Worm (Caenorhabditis elegans): ENCODE data around the gene F17H10.2.

Gene F17H10.2

DNA sequence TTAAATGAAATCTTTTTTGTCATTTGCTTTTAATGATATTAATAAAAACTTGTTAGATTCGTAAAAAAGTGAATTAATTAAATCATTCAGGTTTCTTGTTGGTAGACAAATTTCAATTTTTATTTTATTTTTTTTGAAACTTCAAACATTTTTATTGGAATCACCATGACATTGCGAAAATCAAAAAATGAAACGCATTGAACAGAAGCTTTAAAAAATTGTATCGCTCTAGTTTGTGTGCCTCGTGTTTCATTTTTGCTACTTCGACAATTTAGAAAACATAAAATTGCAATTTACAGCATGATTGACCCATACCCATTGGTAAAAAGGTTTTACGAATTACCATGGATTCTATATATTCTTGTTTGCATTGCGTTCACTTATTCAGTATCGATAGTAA, 29.3 kb upstream of the F17H10.2 start, which contains the start of gene R03G8.1:
TSS of gene R03G8.1 (plus strand) at position 301 of the 400 bp plus-strand sequence.
- no peak for TF ChIP-seq mec-3 (tag; optimal IDR thresholded peaks at IDR 0.05; ENCODE audit: borderline replicate concordance)
- TF ChIP-seq fax-1 (tag; optimal IDR thresholded peaks at IDR 0.05), result no peak
- TF ChIP-seq hlh-6 (tag; optimal IDR thresholded peaks at IDR 0.05), result no peak

DNA sequence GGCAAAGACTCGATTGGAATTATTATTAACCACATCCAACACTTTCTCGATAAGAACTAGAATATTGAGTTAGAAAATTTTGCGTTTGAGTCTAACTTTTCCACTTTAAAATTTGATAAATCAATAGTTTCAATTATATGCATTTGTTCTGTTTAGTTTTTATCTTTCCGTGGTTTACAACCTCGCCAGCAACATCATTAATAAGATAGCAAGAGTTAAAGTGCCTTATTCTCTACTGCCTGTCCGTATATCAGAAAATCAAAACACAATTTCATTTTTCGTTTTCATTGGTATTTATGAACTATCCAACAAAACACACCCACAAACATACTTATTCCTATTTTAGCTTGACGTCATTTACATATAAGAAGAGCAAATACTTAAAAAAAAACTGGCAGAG, 25.0 kb upstream of the F17H10.2 start:
- TF ChIP-seq fkh-10 (GFP tag; optimal IDR thresholded peaks at IDR 0.05) (no peak), ceh-34 (tag; optimal IDR thresholded peaks at IDR 0.05) (no peak), tbx-2 (tag; optimal IDR thresholded peaks at IDR 0.05) (no peak), ceh-24 (tag; optimal IDR thresholded peaks at IDR 0.05) (no peak)

DNA sequence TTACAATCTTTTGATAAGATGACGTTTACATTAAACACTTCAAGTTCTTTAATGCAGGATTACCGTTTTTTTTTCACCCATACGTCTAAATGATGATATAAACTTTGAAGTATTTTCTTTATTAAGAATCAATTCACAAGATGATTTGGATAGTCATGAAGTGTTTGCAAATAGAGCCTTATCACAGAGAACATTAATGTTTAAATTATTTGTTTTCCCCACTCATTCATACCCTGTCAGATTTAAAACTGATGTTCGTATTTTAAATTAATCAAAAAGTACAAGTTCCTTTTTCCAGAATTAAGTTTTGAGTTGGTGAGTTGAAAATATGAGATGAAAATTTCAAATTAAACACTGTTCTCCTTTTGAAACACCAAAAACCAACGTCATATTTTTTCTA, 22.9 kb upstream of the F17H10.2 start, which contains the start of gene R03G8.3:
TSS of gene R03G8.3 (plus strand) at position 301 of the 400 bp plus-strand sequence.
- no peak for TF ChIP-seq hlh-6 (tag; optimal IDR thresholded peaks at IDR 0.05)
- TF ChIP-seq unc-55 (GFP tag; optimal IDR thresholded peaks at IDR 0.05), result no peak
- TF ChIP-seq ceh-48 (tag; optimal IDR thresholded peaks at IDR 0.05), result no peak
- no peak for TF ChIP-seq ttx-3 (tag; optimal IDR thresholded peaks at IDR 0.05)
- no peak for TF ChIP-seq pros-1 (tag; optimal IDR thresholded peaks at IDR 0.05)
- no peak for TF ChIP-seq che-1 (tag; optimal IDR thresholded peaks at IDR 0.05)
- no peak for TF ChIP-seq Y22D7AL.16 (tag; optimal IDR thresholded peaks at IDR 0.05)
- TF ChIP-seq unc-86 (tag; optimal IDR thresholded peaks at IDR 0.05), result no peak
- TF ChIP-seq syd-9 (tag; optimal IDR thresholded peaks at IDR 0.05), result no peak
- no peak for TF ChIP-seq tbx-7 (tag; optimal IDR thresholded peaks at IDR 0.05)
- TF ChIP-seq fkh-10 (GFP tag; optimal IDR thresholded peaks at IDR 0.05), result no peak
- no peak for TF ChIP-seq dve-1 (tag; optimal IDR thresholded peaks at IDR 0.05)
- TF ChIP-seq hlh-30 (tag; optimal IDR thresholded peaks at IDR 0.05; ENCODE audit: insufficient read depth), result no peak
- TF ChIP-seq rnt-1 (tag; optimal IDR thresholded peaks at IDR 0.05), result no peak
- TF ChIP-seq C38D4.7 (GFP tag; optimal IDR thresholded peaks at IDR 0.05), result no peak
- TF ChIP-seq nhr-11 (tag; optimal IDR thresholded peaks at IDR 0.05), result no peak
- TF ChIP-seq ama-1 (optimal IDR thresholded peaks at IDR 0.05), result no peak
- no peak for TF ChIP-seq odd-2 (tag; optimal IDR thresholded peaks at IDR 0.05)
- no peak for TF ChIP-seq pqm-1 (tag; optimal IDR thresholded peaks at IDR 0.05)
- no peak for TF ChIP-seq unc-3 (GFP tag; conservative IDR thresholded peaks at IDR 0.05)
- no peak for TF ChIP-seq unc-3 (tag; optimal IDR thresholded peaks at IDR 0.05)

DNA sequence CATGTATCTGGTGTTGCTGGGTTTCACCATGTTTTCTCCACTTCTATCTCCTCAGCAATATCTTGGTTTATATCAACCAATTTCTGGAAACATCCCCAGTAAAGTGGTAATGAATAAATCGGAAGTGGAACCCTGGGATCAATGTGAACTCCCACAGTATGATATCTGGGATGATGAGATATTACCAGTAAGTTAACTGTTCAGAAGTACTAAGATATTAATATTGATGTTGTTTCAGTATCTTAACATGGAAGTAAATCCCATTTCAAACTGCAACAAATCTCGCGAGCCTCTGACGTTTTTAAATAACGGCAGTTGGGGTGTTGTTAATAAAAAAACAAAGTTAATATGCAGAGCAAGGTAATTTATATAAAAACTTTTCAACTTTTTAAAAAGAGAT, 22.4 kb upstream of the F17H10.2 start:
- TF ChIP-seq hlh-30 (tag; optimal IDR thresholded peaks at IDR 0.05; ENCODE audit: insufficient read depth) (no peak), hlh-6 (tag; optimal IDR thresholded peaks at IDR 0.05) (no peak), ama-1 (optimal IDR thresholded peaks at IDR 0.05) (no peak), fkh-10 (GFP tag; optimal IDR thresholded peaks at IDR 0.05) (no peak), ceh-34 (tag; optimal IDR thresholded peaks at IDR 0.05) (no peak), ceh-45 (GFP tag; IDR thresholded peaks at IDR 0.05) (no peak), ceh-22 (tag; optimal IDR thresholded peaks at IDR 0.05) (no peak), F13H6.1 (tag; optimal IDR thresholded peaks at IDR 0.05) (no peak), ceh-9 (tag; optimal IDR thresholded peaks at IDR 0.05) (no peak), unc-3 (GFP tag; conservative IDR thresholded peaks at IDR 0.05) (no peak), unc-3 (tag; optimal IDR thresholded peaks at IDR 0.05) (no peak), ref-2 (tag; optimal IDR thresholded peaks at IDR 0.05) (no peak), tbx-7 (tag; optimal IDR thresholded peaks at IDR 0.05) (no peak), pax-1 (tag; optimal IDR thresholded peaks at IDR 0.05) (no peak), pha-2 (tag; optimal IDR thresholded peaks at IDR 0.05) (no peak), unc-86 (tag; optimal IDR thresholded peaks at IDR 0.05) (no peak), ets-4 (tag; optimal IDR thresholded peaks at IDR 0.05) (no peak)

DNA sequence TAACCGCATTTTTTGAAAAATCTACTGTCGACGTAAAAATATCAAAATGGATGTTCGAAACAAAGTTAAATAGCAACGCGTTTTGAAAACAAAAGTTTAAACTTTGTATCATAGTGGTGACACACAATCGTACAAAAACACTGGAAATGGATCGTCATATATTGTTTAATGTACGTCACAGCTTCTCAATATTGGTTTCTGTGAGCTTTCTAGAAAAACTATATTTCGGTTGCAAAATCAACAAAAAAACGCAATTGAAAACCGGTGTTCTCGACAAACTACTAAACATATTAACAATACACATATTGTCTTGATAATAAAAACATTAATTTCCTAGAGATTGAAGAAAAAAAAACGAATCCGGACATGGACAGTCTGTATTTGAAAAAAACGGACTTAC, 13.2 kb upstream of the F17H10.2 start, which contains the start of gene R03G8.6:
TSS of gene R03G8.6 (minus strand) at position 101 of the 400 bp plus-strand sequence.
- TF ChIP-seq hlh-30 (tag; optimal IDR thresholded peaks at IDR 0.05; ENCODE audit: insufficient read depth), result no peak
- no peak for TF ChIP-seq ceh-24 (tag; optimal IDR thresholded peaks at IDR 0.05)
- TF ChIP-seq tbx-2 (tag; optimal IDR thresholded peaks at IDR 0.05), result no peak
- no peak for TF ChIP-seq ceh-22 (tag; optimal IDR thresholded peaks at IDR 0.05)

Data from whole organism, late embryonic.